Worm (Caenorhabditis elegans) whole organism, late embryonic: Measurements from ENCODE around the gene Y11D7A.3.
A peak's percentile ranks its signal among the peaks of the same experiment; 100 is the strongest.

ENCODE experiments used
- C08G9.2 ChIP-seq: sonication (generic microtip); optimal IDR thresholded peaks from 2 replicates; lab custom pipeline; 2016; ENCODE audit warnings: mild to moderate bottlenecking, missing genetic modification characterization, moderate library complexity, missing compliant biosample characterization
- K09A11.1 ChIP-seq: sonication (generic microtip); optimal IDR thresholded peaks from 2 replicates; lab custom pipeline; 2017; ENCODE audit warnings: antibody characterized with exemption, mild to moderate bottlenecking, missing genetic modification characterization, missing compliant biosample characterization; ENCODE audit not compliant: insufficient read depth
- T23F11.4 ChIP-seq: fragments of 200-800 bp; sonication (Bioruptor generic); optimal IDR thresholded peaks from 2 replicates; lab custom pipeline; 2018; ENCODE audit warnings: mild to moderate bottlenecking, missing genetic modification characterization, missing compliant biosample characterization
- Y22D7AL.16 ChIP-seq: sonication (generic microtip); optimal IDR thresholded peaks from 2 replicates; lab custom pipeline; 2016; ENCODE audit warnings: missing genetic modification characterization, missing compliant biosample characterization
- ahr-1 ChIP-seq: sonication (generic microtip); optimal IDR thresholded peaks from 2 replicates; lab custom pipeline; 2016; ENCODE audit warnings: missing genetic modification characterization, missing compliant biosample characterization
- ceh-14 ChIP-seq: sonication (generic microtip); optimal IDR thresholded peaks from 2 replicates; lab custom pipeline; 2016; ENCODE audit warnings: missing genotype, missing genetic modification characterization, missing compliant biosample characterization
- ceh-18 ChIP-seq: sonication (generic microtip); optimal IDR thresholded peaks from 2 replicates; lab custom pipeline; 2016; ENCODE audit warnings: missing genetic modification characterization, missing compliant biosample characterization
- ceh-19 ChIP-seq: fragments of 200-800 bp; sonication (Bioruptor generic); optimal IDR thresholded peaks from 2 replicates; lab custom pipeline; 2018; ENCODE audit warnings: mild to moderate bottlenecking, missing genetic modification characterization, missing compliant biosample characterization
- ceh-2 ChIP-seq: sonication (generic microtip); optimal IDR thresholded peaks from 2 replicates; lab custom pipeline; 2016; ENCODE audit warnings: missing genotype, missing genetic modification characterization, missing compliant biosample characterization
- ceh-22 ChIP-seq: sonication (generic microtip); optimal IDR thresholded peaks from 2 replicates; lab custom pipeline; 2017; ENCODE audit warnings: missing biosample characterization, missing genetic modification characterization
- ceh-30 ChIP-seq: fragments of 150-350 bp; optimal IDR thresholded peaks from 2 replicates; lab custom pipeline; 2014; ENCODE audit warnings: missing biosample characterization, missing genetic modification characterization
- ceh-31 ChIP-seq: sonication (generic microtip); optimal IDR thresholded peaks from 2 replicates; lab custom pipeline; 2016; ENCODE audit warnings: missing genetic modification characterization, missing compliant biosample characterization
- ceh-34 ChIP-seq: sonication (generic microtip); optimal IDR thresholded peaks from 2 replicates; lab custom pipeline; 2016; ENCODE audit warnings: mild to moderate bottlenecking, missing genetic modification characterization, missing compliant biosample characterization
- ceh-45 ChIP-seq: fragments of 200-800 bp; sonication (Bioruptor generic); IDR thresholded peaks from 2 replicates; pipeline ENCODE4 v1.3.6; 2022; ENCODE audit warnings: missing genetic modification reagents, missing genetic modification characterization, missing compliant biosample characterization
- ceh-48 ChIP-seq: sonication (generic microtip); optimal IDR thresholded peaks from 2 replicates; lab custom pipeline; 2016; ENCODE audit warnings: missing genetic modification characterization, inconsistent platforms, missing compliant biosample characterization
- ceh-6 ChIP-seq: fragments of 200-800 bp; sonication (Bioruptor generic); optimal IDR thresholded peaks from 2 replicates; lab custom pipeline; 2018; ENCODE audit warnings: mild to moderate bottlenecking, missing genetic modification characterization, missing compliant biosample characterization
- che-1 ChIP-seq: sonication (generic microtip); optimal IDR thresholded peaks from 2 replicates; lab custom pipeline; 2016; ENCODE audit warnings: mild to moderate bottlenecking, missing genetic modification characterization, missing compliant biosample characterization
- dmd-4 ChIP-seq: sonication (generic microtip); optimal IDR thresholded peaks from 2 replicates; lab custom pipeline; 2016; ENCODE audit warnings: borderline replicate concordance, missing genetic modification characterization, missing compliant biosample characterization
- dve-1 ChIP-seq: sonication (generic microtip); optimal IDR thresholded peaks from 2 replicates; lab custom pipeline; 2017; ENCODE audit warnings: antibody characterized with exemption, mild to moderate bottlenecking, missing genetic modification characterization, missing compliant biosample characterization
- elt-2 ChIP-seq: sonication (generic microtip); optimal IDR thresholded peaks from 2 replicates; lab custom pipeline; 2016; ENCODE audit warnings: missing genetic modification reagents, missing genetic modification characterization, missing compliant biosample characterization
- ets-4 ChIP-seq: sonication (generic microtip); optimal IDR thresholded peaks from 2 replicates; lab custom pipeline; 2016; ENCODE audit warnings: missing genetic modification characterization, missing compliant biosample characterization
- fax-1 ChIP-seq: sonication (generic microtip); optimal IDR thresholded peaks from 2 replicates; lab custom pipeline; 2016; ENCODE audit warnings: missing genotype, missing genetic modification characterization, missing compliant biosample characterization
- fkh-10 ChIP-seq: fragments of 150-350 bp; optimal IDR thresholded peaks from 2 replicates; lab custom pipeline; 2014; ENCODE audit warnings: missing biosample characterization, missing genetic modification reagents, missing genetic modification characterization
- gmeb-2 ChIP-seq: sonication (generic microtip); optimal IDR thresholded peaks from 2 replicates; lab custom pipeline; 2016; ENCODE audit warnings: missing genetic modification characterization, inconsistent platforms, missing compliant biosample characterization
- hlh-13 ChIP-seq: fragments of 200-800 bp; sonication (Bioruptor generic); optimal IDR thresholded peaks from 2 replicates; lab custom pipeline; 2018; ENCODE audit warnings: mild to moderate bottlenecking, missing genetic modification characterization, missing compliant biosample characterization
- hlh-15 ChIP-seq: sonication (generic microtip); optimal IDR thresholded peaks from 2 replicates; lab custom pipeline; 2016; ENCODE audit warnings: missing genetic modification characterization, missing compliant biosample characterization
- hlh-6 ChIP-seq: sonication (generic microtip); optimal IDR thresholded peaks from 2 replicates; lab custom pipeline; 2016; ENCODE audit warnings: missing genotype, missing genetic modification characterization, missing compliant biosample characterization
- hlh-8 ChIP-seq: sonication (generic microtip); optimal IDR thresholded peaks from 2 replicates; lab custom pipeline; 2016; ENCODE audit warnings: missing genotype, missing genetic modification characterization, missing compliant biosample characterization
- lin-11 ChIP-seq: fragments of 200-800 bp; sonication (Bioruptor generic); optimal IDR thresholded peaks from 2 replicates; lab custom pipeline; 2018; ENCODE audit warnings: mild to moderate bottlenecking, missing genetic modification characterization, missing compliant biosample characterization
- madf-2 ChIP-seq: sonication (generic microtip); optimal IDR thresholded peaks from 2 replicates; lab custom pipeline; 2017; ENCODE audit warnings: missing genetic modification characterization, missing compliant biosample characterization
- mec-3 ChIP-seq: sonication (generic microtip); optimal IDR thresholded peaks from 2 replicates; lab custom pipeline; 2016; ENCODE audit warnings: borderline replicate concordance, missing genetic modification characterization, missing compliant biosample characterization
- nfya-1 ChIP-seq: sonication (generic microtip); optimal IDR thresholded peaks from 2 replicates; lab custom pipeline; 2017; ENCODE audit warnings: missing genetic modification characterization, mild to moderate bottlenecking, missing compliant biosample characterization, antibody characterized with exemption, moderate library complexity
- nhr-11 ChIP-seq: fragments of 150-350 bp; optimal IDR thresholded peaks from 2 replicates; lab custom pipeline; 2014; ENCODE audit warnings: missing biosample characterization, missing genetic modification characterization
- nhr-232 ChIP-seq: sonication (generic microtip); optimal IDR thresholded peaks from 2 replicates; lab custom pipeline; 2016; ENCODE audit warnings: missing genetic modification characterization, missing compliant biosample characterization
- npax-4 ChIP-seq: sonication (generic microtip); optimal IDR thresholded peaks from 2 replicates; lab custom pipeline; 2016; ENCODE audit warnings: missing genetic modification characterization, missing compliant biosample characterization
- odd-2 ChIP-seq: sonication (generic microtip); optimal IDR thresholded peaks from 2 replicates; lab custom pipeline; 2017; ENCODE audit warnings: antibody characterized with exemption, mild to moderate bottlenecking, missing genetic modification characterization, missing compliant biosample characterization
- pag-3 ChIP-seq: sonication (generic microtip); optimal IDR thresholded peaks from 2 replicates; lab custom pipeline; 2016; ENCODE audit warnings: missing compliant biosample characterization, missing genetic modification characterization, borderline replicate concordance
- pat-9 ChIP-seq: fragments of 200-800 bp; sonication (Bioruptor generic); optimal IDR thresholded peaks from 2 replicates; lab custom pipeline; 2018; ENCODE audit warnings: mild to moderate bottlenecking, missing genetic modification characterization, moderate library complexity, missing compliant biosample characterization
- pha-2 ChIP-seq: sonication (generic microtip); optimal IDR thresholded peaks from 2 replicates; lab custom pipeline; 2017; ENCODE audit warnings: mild to moderate bottlenecking, missing genetic modification characterization, missing compliant biosample characterization
- pros-1 ChIP-seq: fragments of 150-350 bp; optimal IDR thresholded peaks from 2 replicates; lab custom pipeline; 2014; ENCODE audit warnings: missing biosample characterization, missing genetic modification reagents, missing genetic modification characterization
- ref-2 ChIP-seq: sonication (generic microtip); optimal IDR thresholded peaks from 2 replicates; lab custom pipeline; 2016; ENCODE audit warnings: missing genetic modification characterization, missing compliant biosample characterization
- sox-2 ChIP-seq: fragments of 200-800 bp; sonication (Bioruptor generic); IDR thresholded peaks from 2 replicates; pipeline ENCODE4 v1.3.6; 2022; ENCODE audit warnings: missing genetic modification reagents, missing genetic modification characterization, missing compliant biosample characterization
- tbx-2 ChIP-seq: sonication (generic microtip); optimal IDR thresholded peaks from 2 replicates; lab custom pipeline; 2016; ENCODE audit warnings: missing genetic modification characterization, missing compliant biosample characterization
- unc-3 ChIP-seq, 2 experiments: fragments of 200-800 bp in 1 of 2; sonication (Bioruptor generic) in 1 of 2; sonication (generic microtip) in 1 of 2; conservative IDR thresholded peaks in 1 of 2; optimal IDR thresholded peaks in 1 of 2; 2 replicates each; pipeline versions ENCODE4 v1.3.6 to Lab custom; 2016 to 2022; ENCODE audit warnings: missing compliant biosample characterization in 2 of 2, missing genetic modification characterization in 2 of 2, missing genetic modification reagents in 1 of 2
- unc-86 ChIP-seq: sonication (generic microtip); optimal IDR thresholded peaks from 2 replicates; lab custom pipeline; 2016; ENCODE audit warnings: missing genetic modification characterization, missing compliant biosample characterization

Y11D7A.3 gene

DNA sequence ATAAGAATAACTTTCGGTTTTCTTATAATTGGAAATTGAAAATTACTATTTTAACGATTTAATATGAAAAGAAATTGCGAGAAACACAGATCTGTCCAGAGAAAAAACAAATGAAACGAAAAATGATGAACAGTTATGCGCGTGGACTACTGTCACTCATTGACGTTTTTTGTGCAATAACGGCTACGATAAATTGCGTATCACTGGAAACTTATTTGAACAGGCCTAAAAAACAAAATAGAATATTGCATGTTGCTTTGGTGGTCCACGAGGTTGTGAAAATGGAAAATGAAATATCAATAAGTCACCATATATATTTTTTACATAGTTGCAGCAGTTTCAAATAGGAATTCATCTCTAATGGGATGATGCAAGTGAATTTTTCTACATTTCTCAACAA, 31.6 kb downstream of the Y11D7A.3 start:
- TF ChIP-seq madf-2 (tag; lab: Kevin White, UChicago) (no peak), hlh-6 (no peak), ceh-19 (GFP tag; lab: Kevin White, UChicago) (no peak), tbx-2 (no peak), npax-4 (tag; lab: Kevin White, UChicago) (no peak), hlh-15 (tag; lab: Kevin White, UChicago) (no peak)

DNA sequence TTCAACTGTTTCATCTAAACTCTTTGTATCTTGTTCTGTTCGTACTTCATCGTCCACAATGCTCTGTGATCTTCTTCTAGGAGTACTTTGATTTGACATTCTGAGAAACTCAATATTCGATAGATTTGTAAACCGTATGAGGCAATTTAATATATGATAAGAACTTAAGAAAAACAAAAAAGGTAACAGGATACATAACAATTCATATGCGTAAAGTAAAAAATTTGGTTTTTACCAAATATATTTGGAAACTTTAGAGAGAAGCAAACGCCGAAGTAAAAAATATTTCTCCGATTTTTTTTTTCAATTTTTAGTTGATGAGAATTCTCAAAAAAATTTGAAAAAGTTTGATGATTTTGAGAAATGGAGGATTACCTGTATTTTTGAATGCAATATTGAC, 33.6 kb downstream of the Y11D7A.3 start, which contains the start of gene Y11D7A.19:
Gene Y11D7A.19, minus strand, starts transcription at position 101 of the 400 bp plus-strand sequence.
- TF ChIP-seq ceh-6 (no peak), odd-2 (no peak)

DNA sequence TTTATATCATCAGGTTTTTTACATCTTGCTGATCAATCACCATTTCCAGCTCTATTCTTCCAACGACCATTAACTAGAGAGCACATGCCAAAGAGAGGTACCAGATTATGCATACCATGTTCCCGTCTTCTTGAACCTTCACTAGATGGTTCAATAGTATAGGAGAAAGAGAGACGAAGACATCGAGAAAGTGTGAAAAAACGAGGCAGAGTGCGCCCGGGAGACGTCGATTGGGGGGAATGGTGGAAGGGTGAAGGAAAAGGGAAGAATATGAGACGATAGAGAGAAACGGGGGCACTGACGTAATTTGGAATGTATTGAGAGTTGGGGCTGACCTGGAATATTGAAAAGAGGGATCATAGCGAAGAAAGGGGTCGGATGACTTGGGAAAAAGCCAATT, 34.7 kb downstream of the Y11D7A.3 start:
- TF ChIP-seq tbx-2 = peak; percentile 74
- TF ChIP-seq nfya-1 (tag; lab: Kevin White, UChicago) = peak; percentile 16
- peak; percentile 72 for TF ChIP-seq ref-2 (tag; lab: Kevin White, UChicago)
- no peak for TF ChIP-seq dmd-4 (tag; lab: Kevin White, UChicago)

DNA sequence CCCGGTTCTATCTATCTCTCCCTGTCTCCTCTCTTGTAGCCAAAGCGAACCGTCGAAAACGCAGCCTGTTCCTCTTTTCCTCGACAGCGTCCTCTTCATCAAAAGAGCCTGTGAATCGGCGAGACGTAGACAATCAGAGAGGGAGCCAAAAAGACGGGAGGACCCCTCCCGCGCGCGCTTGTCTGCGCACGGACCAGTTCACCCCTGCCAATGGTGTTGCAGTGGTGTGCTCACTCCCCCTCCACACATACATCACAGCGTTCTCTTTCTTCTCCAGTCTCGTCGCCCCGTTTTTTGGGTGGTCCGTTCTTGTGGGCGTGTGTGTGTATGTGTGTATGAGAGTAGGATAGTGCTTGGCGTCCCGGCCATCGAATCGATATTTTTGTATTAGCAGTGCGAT, 36.0 kb downstream of the Y11D7A.3 start:
- TF ChIP-seq K09A11.1 (tag; lab: Kevin White, UChicago) (no peak), ref-2 (tag; lab: Kevin White, UChicago) (peak; percentile 40), pag-3 (tag; lab: Kevin White, UChicago) (no peak), C08G9.2 (peak; percentile 52), ceh-19 (GFP tag; lab: Kevin White, UChicago) (no peak), ahr-1 (tag; lab: Kevin White, UChicago) (no peak), che-1 (tag; lab: Kevin White, UChicago) (no peak), T23F11.4 (GFP tag; lab: Kevin White, UChicago) (peak; percentile 19), lin-11 (tag; lab: Kevin White, UChicago) (no peak), unc-86 (tag; lab: Kevin White, UChicago) (no peak), ceh-45 (GFP tag; lab: Robert Waterston, UW) (no peak), nfya-1 (tag; lab: Kevin White, UChicago) (peak; percentile 51), hlh-6 (peak; percentile 54), ceh-34 (tag; lab: Kevin White, UChicago) (peak; percentile 59), dve-1 (tag; lab: Kevin White, UChicago) (no peak), elt-2 (tag; lab: Kevin White, UChicago) (peak; percentile 34), fax-1 (tag; lab: Kevin White, UChicago) (no peak), ceh-48 (tag; lab: Kevin White, UChicago) (no peak), ceh-2 (tag; lab: Kevin White, UChicago) (peak; percentile 19), ets-4 (tag; lab: Kevin White, UChicago) (no peak), hlh-13 (GFP tag; lab: Kevin White, UChicago) (no peak), madf-2 (tag; lab: Kevin White, UChicago) (no peak), ceh-14 (tag; lab: Kevin White, UChicago) (no peak), hlh-8 (no peak), unc-3 (GFP tag; conservative IDR thresholded peaks at IDR 0.05; lab: Robert Waterston, UW) (no peak), unc-3 (tag; optimal IDR thresholded peaks at IDR 0.05; lab: Kevin White, UChicago) (no peak), ceh-18 (tag; lab: Kevin White, UChicago) (no peak), pros-1 (tag; lab: Kevin White, UChicago) (no peak), fkh-10 (GFP tag; lab: Kevin White, UChicago) (no peak), ceh-30 (no peak), ceh-31 (tag; lab: Kevin White, UChicago) (peak; percentile 46), odd-2 (no peak), nhr-232 (tag; lab: Kevin White, UChicago) (no peak), Y22D7AL.16 (tag; lab: Kevin White, UChicago) (no peak), ceh-22 (tag; lab: Kevin White, UChicago) (no peak), mec-3 (tag; lab: Kevin White, UChicago) (no peak), gmeb-2 (tag; lab: Kevin White, UChicago) (no peak), nhr-11 (tag; lab: Kevin White, UChicago) (no peak), sox-2 (GFP tag; lab: Robert Waterston, UW) (no peak), pha-2 (tag; lab: Kevin White, UChicago) (no peak), pat-9 (tag; lab: Kevin White, UChicago) (no peak), npax-4 (tag; lab: Kevin White, UChicago) (no peak)
